Worm (Caenorhabditis elegans): Measurements from ENCODE around the gene nhr-225.

ce11 chrV:2266958-2267357 is 23.3 kb downstream of the nhr-225 start, which contains the start of gene nhr-275:
- TF ChIP-seq lin-29 (GFP tag; IDR thresholded peaks at IDR 0.05) (no peak), aha-1 (tag) (no peak), zag-1 (tag; optimal IDR thresholded peaks at IDR 0.05) (no peak), daf-12 (tag; optimal IDR thresholded peaks at IDR 0.05) (no peak), ceh-82 (tag; optimal IDR thresholded peaks at IDR 0.05) (no peak), nhr-77 (tag; optimal IDR thresholded peaks at IDR 0.05) (no peak), set-16 (GFP tag; IDR thresholded peaks at IDR 0.05) (no peak), lsy-2 (tag; optimal IDR thresholded peaks at IDR 0.05) (no peak), lin-1 (GFP tag; IDR thresholded peaks at IDR 0.05) (no peak), nhr-25 (tag; optimal IDR thresholded peaks at IDR 0.05; ENCODE audit: borderline replicate concordance, insufficient read depth) (no peak), Y105C5A.15 (GFP tag; IDR thresholded peaks at IDR 0.05) (no peak), fkh-10 (GFP tag; optimal IDR thresholded peaks at IDR 0.05) (no peak), snpc-4 (tag; optimal IDR thresholded peaks at IDR 0.05) (no peak)

Measured in whole organism, L4 larva.